Fruit fly (Drosophila melanogaster) whole organism, embryonic: Measurements from ENCODE around the gene Cand1.
A peak's percentile ranks its signal among the peaks of the same experiment; 100 is the strongest.

Experiments used
- Atf6 ChIP-seq: fragments of 200-800 bp; sonication (Bioruptor generic); IDR thresholded peaks from 2 replicates; pipeline ENCODE4 v1.3.6; 2022; ENCODE audit warnings: missing biosample characterization, missing genetic modification characterization
- CG17568 ChIP-seq: fragments of 200-800 bp; sonication (Bioruptor generic); optimal IDR thresholded peaks from 2 replicates; lab custom pipeline; 2018; ENCODE audit warnings: missing biosample characterization, mild to moderate bottlenecking, missing genetic modification characterization, moderate library complexity
- CG18011 ChIP-seq: fragments of 200-800 bp; sonication (Bioruptor generic); optimal IDR thresholded peaks from 2 replicates; lab custom pipeline; 2017; ENCODE audit warnings: missing biosample characterization, missing genetic modification characterization, mild to moderate bottlenecking, moderate library complexity, missing genotype
- CG7963 ChIP-seq: fragments of 200-800 bp; sonication (Bioruptor generic); IDR thresholded peaks from 3 replicates; pipeline ENCODE4 v1.3.6; 2022; ENCODE audit warnings: missing biosample characterization, missing genetic modification characterization; ENCODE audit not compliant: partially characterized antibody
- Gsc ChIP-seq: fragments of 200-800 bp; sonication (Bioruptor generic); IDR thresholded peaks from 2 replicates; pipeline ENCODE4 v1.3.6; 2022; ENCODE audit warnings: missing biosample characterization, missing genetic modification characterization
- Hr78 ChIP-seq, 2 experiments: fragments of 200-800 bp in 1 of 2; fragments of >200 bp in 1 of 2; sonication (Bioruptor generic) in 1 of 2; optimal IDR thresholded peaks; 2 replicates each; lab custom pipeline; 2017 to 2019; ENCODE audit warnings: missing biosample characterization in 2 of 2, missing genetic modification characterization in 2 of 2, mild to moderate bottlenecking in 1 of 2, moderate library complexity in 1 of 2
- Sox102F ChIP-seq: fragments of 200-800 bp; sonication (Bioruptor generic); optimal IDR thresholded peaks from 2 replicates; lab custom pipeline; 2018; ENCODE audit warnings: missing biosample characterization, mild to moderate bottlenecking, missing genetic modification characterization, moderate library complexity
- crc ChIP-seq: fragments of 200-800 bp; sonication (Bioruptor generic); optimal IDR thresholded peaks from 2 replicates; lab custom pipeline; 2016; ENCODE audit warnings: missing biosample characterization, missing genetic modification characterization
- cwo ChIP-seq: fragments of 200-800 bp; sonication (Bioruptor generic); optimal IDR thresholded peaks from 3 replicates; lab custom pipeline; 2017; ENCODE audit warnings: missing biosample characterization, missing genetic modification characterization, mild to moderate bottlenecking, moderate library complexity, missing genetic modification reagents
- hb ChIP-seq: fragments of 200-800 bp; sonication (Bioruptor generic); IDR thresholded peaks from 3 replicates; pipeline ENCODE4 v1.3.6; 2022; ENCODE audit warnings: missing biosample characterization, missing genetic modification characterization; ENCODE audit not compliant: partially characterized antibody
- insv ChIP-seq, 2 experiments: fragments of 200-800 bp; sonication (Bioruptor generic); optimal IDR thresholded peaks; 3 replicates each; lab custom pipeline; 2016 to 2018; ENCODE audit warnings: missing biosample characterization in 2 of 2, missing genetic modification characterization in 2 of 2
- mam ChIP-seq: fragments of 200-800 bp; sonication (Bioruptor generic); optimal IDR thresholded peaks from 3 replicates; lab custom pipeline; 2016; ENCODE audit warnings: missing biosample characterization, missing genetic modification characterization

DNA sequence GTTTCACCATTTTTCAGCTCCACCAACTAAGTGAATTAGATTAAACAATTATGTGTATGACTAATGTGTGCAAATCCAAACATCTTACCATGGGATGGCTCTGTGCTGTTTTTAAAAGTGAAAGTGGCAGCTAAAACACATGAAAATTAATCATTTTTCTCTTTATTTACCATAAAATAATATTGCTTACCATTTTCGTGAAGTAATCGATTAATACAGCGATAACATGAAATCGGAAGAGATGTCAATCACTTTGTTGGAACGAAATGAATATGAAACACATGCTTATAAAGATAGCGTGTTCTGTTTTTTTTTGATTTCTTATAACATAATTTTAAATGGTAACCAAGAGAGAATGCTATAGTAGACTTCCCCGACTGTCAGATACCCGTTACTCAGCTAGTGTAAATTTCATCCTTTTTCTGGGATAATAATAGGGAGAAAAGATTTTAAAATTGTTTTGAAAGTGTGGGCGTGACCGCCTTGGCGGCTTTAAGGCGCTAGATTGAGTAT lies 41.4 kb upstream of the Cand1 start:
- TF ChIP-seq CG7963 (GFP tag; lab: Robert Waterston, UW) (no peak), Gsc (no peak), hb (GFP tag; lab: Robert Waterston, UW) (no peak), mam (peak; percentile 25), cwo (GFP tag; lab: Kevin White, UChicago) (no peak), CG17568 (no peak), Hr78 (GFP tag; optimal IDR thresholded peaks at IDR 0.05; lab: Kevin White, UChicago) (no peak), insv (GFP tag; optimal IDR thresholded peaks at IDR 0.05; lab: Kevin White, UChicago) (no peak), Sox102F (no peak), Atf6 (no peak), CG18011 (GFP tag; lab: Kevin White, UChicago) (no peak), crc (no peak)
